Fruit fly (Drosophila melanogaster): ENCODE measurements around the gene CG7099.

dm6 chr2L:13397393-13397792 is 10.0 kb downstream of the CG7099 start:
- TF ChIP-seq Pif1A (GFP tag; optimal IDR thresholded peaks at IDR 0.05) = no peak
- no peak for TF ChIP-seq CG14655 (GFP tag; optimal IDR thresholded peaks at IDR 0.05)

Data from whole organism, pupa.